Worm (Caenorhabditis elegans): ENCODE results near the gene F25E5.16.

DNA sequence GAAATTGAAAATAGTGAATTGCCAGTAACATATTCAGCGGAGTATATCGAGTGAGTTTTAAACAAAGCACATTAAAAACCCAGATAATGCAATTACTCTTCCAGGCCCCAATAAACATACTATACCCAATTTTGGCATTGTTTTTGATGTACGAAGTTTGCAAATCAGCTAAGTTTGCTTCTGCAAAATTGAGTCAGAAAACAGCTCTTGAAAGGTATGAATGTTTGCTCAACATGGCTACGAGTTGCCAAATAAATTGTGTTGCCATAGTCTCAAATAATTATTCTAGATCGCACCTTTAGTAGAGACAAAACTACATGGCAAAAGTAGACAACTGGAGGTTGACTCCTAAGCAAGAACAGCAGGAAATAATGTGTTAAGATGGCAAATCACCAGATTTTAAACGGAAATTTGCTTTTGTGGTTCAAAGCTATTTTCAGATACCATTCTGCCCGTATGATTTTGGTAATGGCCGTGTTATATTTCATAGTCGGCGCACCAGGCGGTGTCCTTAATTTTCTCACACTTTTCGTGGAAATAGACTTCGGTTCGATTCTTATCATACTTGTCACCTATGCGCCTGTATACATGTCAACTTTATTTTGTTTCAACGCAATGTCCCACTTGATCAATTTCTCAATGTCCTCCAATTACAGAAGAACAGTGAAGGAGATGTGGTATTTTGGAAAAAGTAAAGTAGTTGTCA, 5.5 kb upstream of the F25E5.16 start:
- TF ChIP-seq alr-1 (tag; optimal IDR thresholded peaks at IDR 0.05; ENCODE audit: borderline replicate concordance) (no peak), elt-3 (tag; optimal IDR thresholded peaks at IDR 0.05) (peak in 1 of 6 experiments; percentile 35), lin-39 (tag; optimal IDR thresholded peaks at IDR 0.05) (no peak), blmp-1 (tag; optimal IDR thresholded peaks at IDR 0.05) (no peak), rnt-1 (tag; optimal IDR thresholded peaks at IDR 0.05) (no peak)
